Worm (Caenorhabditis elegans) whole organism, midembryonic: ENCODE data around the gene C46F9.6.

Experiments used
- flt-1 ChIP-seq: fragments of 200-800 bp; sonication (Bioruptor generic); IDR thresholded peaks from 2 replicates; pipeline ENCODE4 v1.3.6; 2022; ENCODE audit warnings: missing genetic modification characterization, missing compliant biosample characterization
- tab-1 ChIP-seq: fragments of 200-800 bp; sonication (Bioruptor generic); IDR thresholded peaks from 2 replicates; pipeline ENCODE4 v1.3.6; 2022; ENCODE audit warnings: missing genetic modification characterization, missing compliant biosample characterization
- ztf-29 ChIP-seq: fragments of 200-800 bp; sonication (Bioruptor generic); IDR thresholded peaks from 2 replicates; pipeline ENCODE4 v1.3.6; 2022; ENCODE audit warnings: missing genetic modification reagents, missing genetic modification characterization, missing compliant biosample characterization

DNA sequence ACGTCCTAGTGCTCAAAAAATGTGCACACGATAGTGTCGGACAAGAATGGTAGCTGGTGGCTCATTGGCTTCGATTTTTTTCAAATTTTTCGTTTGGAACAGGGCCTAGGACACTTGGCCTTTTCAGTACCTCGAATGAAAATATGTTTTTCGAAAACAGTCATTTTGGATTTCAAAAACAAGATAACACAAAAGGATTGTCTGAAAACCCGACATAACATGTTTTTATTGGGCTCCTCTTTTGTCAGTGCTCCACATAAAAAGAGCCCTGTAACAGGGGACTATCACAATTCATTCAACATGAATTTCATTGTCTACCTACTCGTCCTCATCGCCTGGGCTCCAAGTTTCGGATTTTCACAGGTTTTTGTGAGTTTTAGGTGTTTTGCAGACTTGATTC, 33.8 kb upstream of the C46F9.6 start, which contains the start of gene C16C4.17:
- TF ChIP-seq flt-1 (GFP tag; lab: Robert Waterston, UW): no peak
- TF ChIP-seq ztf-29 (GFP tag; lab: Robert Waterston, UW): no peak
- TF ChIP-seq tab-1 (GFP tag; lab: Robert Waterston, UW): no peak
